Worm (Caenorhabditis elegans) whole organism, early embryonic: ENCODE measurements around the gene C38C3.4.

ENCODE experiments used
- F13C5.2 ChIP-seq: sonication (generic microtip); optimal IDR thresholded peaks from 2 replicates; lab custom pipeline; 2017; ENCODE audit warnings: mild to moderate bottlenecking, missing genetic modification characterization, inconsistent platforms, missing compliant biosample characterization
- aly-1 ChIP-seq: sonication (generic microtip); optimal IDR thresholded peaks from 2 replicates; lab custom pipeline; 2016; ENCODE audit warnings: missing genetic modification characterization, missing compliant biosample characterization
- ama-1 ChIP-seq: fragments of 150-350 bp; optimal IDR thresholded peaks from 2 replicates; lab custom pipeline; 2014
- ceh-36 ChIP-seq: sonication (generic microtip); optimal IDR thresholded peaks from 2 replicates; lab custom pipeline; 2016; ENCODE audit warnings: missing genetic modification characterization, inconsistent platforms, missing compliant biosample characterization
- flt-1 ChIP-seq: fragments of 200-800 bp; sonication (Bioruptor generic); IDR thresholded peaks from 2 replicates; pipeline ENCODE4 v1.3.6; 2022; ENCODE audit warnings: missing genetic modification characterization, missing compliant biosample characterization
- hmbx-1 ChIP-seq: sonication (generic microtip); optimal IDR thresholded peaks from 2 replicates; lab custom pipeline; 2016; ENCODE audit warnings: mild to moderate bottlenecking, missing genetic modification characterization, missing compliant biosample characterization
- tbx-37 ChIP-seq: fragments of 200-800 bp; sonication (Bioruptor generic); conservative IDR thresholded peaks from 2 replicates; pipeline ENCODE4 v1.3.6; 2022; ENCODE audit warnings: missing genetic modification reagents, missing genetic modification characterization, missing compliant biosample characterization

- TF ChIP-seq tbx-37: no peak
- TF ChIP-seq F13C5.2 (tag; lab: Kevin White, UChicago): no peak
- TF ChIP-seq ama-1 (lab: Kevin White, UChicago): no peak
- TF ChIP-seq flt-1 (GFP tag; lab: Robert Waterston, UW): no peak
- no peak for TF ChIP-seq aly-1 (tag; lab: Kevin White, UChicago)
- no peak for TF ChIP-seq ceh-36 (tag; lab: Kevin White, UChicago)
- TF ChIP-seq hmbx-1 (tag; lab: Kevin White, UChicago): no peak
Observed at ce11 chrV:1491510-1491909, 9.7 kb downstream of the C38C3.4 start, which contains the start of gene C38C3.6.
